Worm (Caenorhabditis elegans) whole organism, L1 larva: Measurements from ENCODE around the gene lite-1.
A peak's percentile ranks its signal among the peaks of the same experiment; 100 is the strongest.

Experiments used
- C04F5.9 ChIP-seq: sonication (generic microtip); optimal IDR thresholded peaks from 2 replicates; lab custom pipeline; 2016; ENCODE audit warnings: missing genetic modification characterization, missing compliant biosample characterization
- C16A3.4 ChIP-seq: fragments of 150-350 bp; optimal IDR thresholded peaks from 2 replicates; lab custom pipeline; 2014; ENCODE audit warnings: missing biosample characterization, missing genetic modification characterization
- Y116A8C.19 ChIP-seq: sonication (generic microtip); optimal IDR thresholded peaks from 2 replicates; lab custom pipeline; 2016; ENCODE audit warnings: missing compliant biosample characterization, missing genetic modification characterization, borderline replicate concordance
- aha-1 ChIP-seq: fragments of 150-350 bp; optimal IDR thresholded peaks from 2 replicates; lab custom pipeline; 2014; ENCODE audit warnings: missing biosample characterization, missing genetic modification characterization
- aly-2 ChIP-seq: fragments of 150-350 bp; optimal IDR thresholded peaks from 2 replicates; lab custom pipeline; 2014; ENCODE audit warnings: missing biosample characterization, missing genetic modification characterization
- ama-1 ChIP-seq: fragments of 150-350 bp; optimal IDR thresholded peaks from 2 replicates; lab custom pipeline; 2014
- blmp-1 ChIP-seq: fragments of 150-350 bp; optimal IDR thresholded peaks from 2 replicates; lab custom pipeline; 2014; ENCODE audit warnings: missing biosample characterization, missing genetic modification characterization
- ceh-82 ChIP-seq, 3 experiments: fragments of 150-350 bp in 1 of 3; sonication (generic microtip) in 2 of 3; optimal IDR thresholded peaks; 2 replicates each; lab custom pipeline; 2014 to 2017; ENCODE audit warnings: missing biosample characterization in 3 of 3, missing genetic modification characterization in 3 of 3
- ceh-90 ChIP-seq: sonication (generic microtip); optimal IDR thresholded peaks from 2 replicates; lab custom pipeline; 2016; ENCODE audit warnings: missing genetic modification characterization, missing compliant biosample characterization
- ces-1 ChIP-seq: fragments of 150-350 bp; optimal IDR thresholded peaks from 2 replicates; lab custom pipeline; 2014; ENCODE audit warnings: missing biosample characterization, missing genetic modification reagents, missing genetic modification characterization
- dpl-1 ChIP-seq, 3 experiments: fragments of 150-350 bp in 2 of 3; sonication (generic microtip) in 1 of 3; optimal IDR thresholded peaks; 2 replicates each; lab custom pipeline; 2014 to 2017; ENCODE audit warnings: missing biosample characterization in 3 of 3, missing genetic modification characterization in 3 of 3, missing genetic modification reagents in 3 of 3
- egl-13 ChIP-seq: sonication (generic microtip); optimal IDR thresholded peaks from 2 replicates; lab custom pipeline; 2016; ENCODE audit warnings: missing genotype, missing genetic modification reagents, missing genetic modification characterization, missing compliant biosample characterization
- egl-27 ChIP-seq, 2 experiments: fragments of 150-350 bp in 1 of 2; sonication (generic microtip); optimal IDR thresholded peaks; 3 replicates each; lab custom pipeline; 2017 to 2018; ENCODE audit warnings: missing biosample characterization in 2 of 2, missing genetic modification characterization in 2 of 2, missing genetic modification reagents in 2 of 2
- elt-2 ChIP-seq: sonication (generic microtip); optimal IDR thresholded peaks from 2 replicates; lab custom pipeline; 2016; ENCODE audit warnings: missing genetic modification characterization, mild to moderate bottlenecking, inconsistent platforms, missing compliant biosample characterization, missing genetic modification reagents
- elt-3 ChIP-seq, 6 experiments: fragments of 150-350 bp in 1 of 6; sonication (generic microtip); optimal IDR thresholded peaks; 2 replicates each; lab custom pipeline; 2017 to 2018; ENCODE audit warnings: missing biosample characterization in 6 of 6, missing genetic modification characterization in 6 of 6, inconsistent platforms in 1 of 6
- ets-5 ChIP-seq: fragments of 200-800 bp; sonication (Bioruptor generic); IDR thresholded peaks from 2 replicates; pipeline ENCODE4 v1.3.6; 2022; ENCODE audit warnings: missing genetic modification characterization, missing compliant biosample characterization
- fkh-8 ChIP-seq: sonication (generic microtip); optimal IDR thresholded peaks from 2 replicates; lab custom pipeline; 2016; ENCODE audit warnings: mild to moderate bottlenecking, missing genetic modification characterization, missing compliant biosample characterization
- grh-1 ChIP-seq: fragments of 200-800 bp; sonication (Bioruptor generic); IDR thresholded peaks from 2 replicates; pipeline ENCODE4 v1.3.6; 2022; ENCODE audit warnings: missing genetic modification reagents, missing genetic modification characterization, missing compliant biosample characterization
- hlh-4 ChIP-seq: sonication (generic microtip); optimal IDR thresholded peaks from 2 replicates; lab custom pipeline; 2016; ENCODE audit warnings: mild to moderate bottlenecking, missing genetic modification characterization, missing compliant biosample characterization
- irx-1 ChIP-seq: sonication (generic microtip); optimal IDR thresholded peaks from 2 replicates; lab custom pipeline; 2016; ENCODE audit warnings: missing genetic modification characterization, missing compliant biosample characterization
- jun-1 ChIP-seq: fragments of 150-350 bp; optimal IDR thresholded peaks from 2 replicates; lab custom pipeline; 2014; ENCODE audit warnings: missing biosample characterization, missing genetic modification reagents, missing genetic modification characterization
- lin-14 ChIP-seq: fragments of 200-800 bp; sonication (Bioruptor generic); optimal IDR thresholded peaks from 2 replicates; lab custom pipeline; 2018; ENCODE audit warnings: mild to moderate bottlenecking, missing genetic modification characterization, moderate library complexity, missing compliant biosample characterization
- lin-35 ChIP-seq, 2 experiments: fragments of 150-350 bp; optimal IDR thresholded peaks; 2 replicates each; lab custom pipeline; 2014; ENCODE audit warnings: missing biosample characterization in 2 of 2, missing genetic modification characterization in 2 of 2, missing genetic modification reagents in 2 of 2
- lin-39 ChIP-seq: fragments of 150-350 bp; optimal IDR thresholded peaks from 2 replicates; lab custom pipeline; 2014; ENCODE audit warnings: missing biosample characterization, missing genetic modification reagents, missing genetic modification characterization
- lsy-2 ChIP-seq, 2 experiments: fragments of 150-350 bp; optimal IDR thresholded peaks; 2 replicates each; lab custom pipeline; 2014; ENCODE audit warnings: missing biosample characterization in 2 of 2, missing genetic modification characterization in 2 of 2
- mep-1 ChIP-seq: fragments of 150-350 bp; optimal IDR thresholded peaks from 2 replicates; lab custom pipeline; 2014; ENCODE audit warnings: missing biosample characterization, missing genetic modification characterization
- nhr-11 ChIP-seq: fragments of 150-350 bp; optimal IDR thresholded peaks from 2 replicates; lab custom pipeline; 2014; ENCODE audit warnings: missing biosample characterization, missing genetic modification characterization
- nhr-19 ChIP-seq: fragments of 200-800 bp; sonication (Bioruptor generic); conservative IDR thresholded peaks from 2 replicates; pipeline ENCODE4 v1.3.6; 2022; ENCODE audit warnings: missing genetic modification characterization, missing compliant biosample characterization
- nhr-20 ChIP-seq: sonication (generic microtip); optimal IDR thresholded peaks from 2 replicates; lab custom pipeline; 2016; ENCODE audit warnings: mild to moderate bottlenecking, missing genetic modification characterization, missing compliant biosample characterization
- nhr-237 ChIP-seq: fragments of 150-350 bp; optimal IDR thresholded peaks from 2 replicates; lab custom pipeline; 2014; ENCODE audit warnings: missing biosample characterization, missing genetic modification characterization
- nhr-47 ChIP-seq: sonication (generic microtip); optimal IDR thresholded peaks from 2 replicates; lab custom pipeline; 2016; ENCODE audit warnings: mild to moderate bottlenecking, missing genetic modification characterization, moderate library complexity, missing compliant biosample characterization
- nhr-71 ChIP-seq: sonication (generic microtip); optimal IDR thresholded peaks from 2 replicates; lab custom pipeline; 2016; ENCODE audit warnings: mild to moderate bottlenecking, missing genetic modification characterization, moderate library complexity, missing compliant biosample characterization
- nhr-76 ChIP-seq: sonication (generic microtip); optimal IDR thresholded peaks from 2 replicates; lab custom pipeline; 2017; ENCODE audit warnings: missing biosample characterization, missing genetic modification characterization
- nhr-77 ChIP-seq: fragments of 150-350 bp; optimal IDR thresholded peaks from 2 replicates; lab custom pipeline; 2014; ENCODE audit warnings: missing biosample characterization, missing genetic modification characterization
- nhr-84 ChIP-seq: sonication (generic microtip); optimal IDR thresholded peaks from 2 replicates; lab custom pipeline; 2017; ENCODE audit warnings: missing biosample characterization, missing genetic modification characterization
- nhr-85 ChIP-seq: sonication (generic microtip); peaks from one replicate; lab custom pipeline; 2016; ENCODE audit warnings: missing genetic modification characterization, inconsistent platforms, missing compliant biosample characterization
- nhr-90 ChIP-seq: sonication (generic microtip); optimal IDR thresholded peaks from 2 replicates; lab custom pipeline; 2016; ENCODE audit warnings: mild to moderate bottlenecking, missing genetic modification characterization, missing compliant biosample characterization; ENCODE audit not compliant: poor library complexity
- skn-1 ChIP-seq: fragments of 150-350 bp; optimal IDR thresholded peaks from 2 replicates; lab custom pipeline; 2014; ENCODE audit warnings: missing biosample characterization, missing genetic modification characterization
- snu-23 ChIP-seq: sonication (generic microtip); optimal IDR thresholded peaks from 2 replicates; lab custom pipeline; 2016; ENCODE audit warnings: missing genetic modification characterization, missing compliant biosample characterization
- tbx-2 ChIP-seq: sonication (generic microtip); optimal IDR thresholded peaks from 2 replicates; lab custom pipeline; 2016; ENCODE audit warnings: missing genetic modification characterization, missing compliant biosample characterization
- vab-15 ChIP-seq: sonication (generic microtip); optimal IDR thresholded peaks from 2 replicates; lab custom pipeline; 2017; ENCODE audit warnings: missing genotype, mild to moderate bottlenecking, missing genetic modification characterization, missing compliant biosample characterization
- xbp-1 ChIP-seq: sonication (generic microtip); optimal IDR thresholded peaks from 2 replicates; lab custom pipeline; 2016; ENCODE audit warnings: missing genetic modification characterization, missing compliant biosample characterization
- ztf-4 ChIP-seq: fragments of 150-350 bp; optimal IDR thresholded peaks from 2 replicates; lab custom pipeline; 2014; ENCODE audit warnings: missing biosample characterization, missing genetic modification characterization

The lite-1 gene

DNA sequence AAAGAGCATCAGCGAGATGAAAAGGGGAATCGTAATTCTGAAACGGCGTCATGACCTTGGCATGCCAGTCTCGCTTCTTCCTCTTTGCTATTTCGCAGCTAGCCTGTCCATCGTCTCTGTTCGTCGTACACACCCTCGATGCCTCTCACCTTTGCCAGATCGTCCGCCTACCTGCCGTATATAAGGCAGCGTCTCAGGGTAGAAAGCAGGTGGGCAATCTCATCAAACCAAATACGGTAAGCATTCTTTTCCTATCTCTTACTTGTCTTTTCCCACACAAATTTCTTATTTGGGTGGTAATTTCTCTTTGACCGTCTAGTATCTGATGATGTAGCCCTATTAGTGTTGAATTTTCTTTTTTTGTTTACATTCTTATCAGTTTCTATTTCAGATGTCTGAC, 49.1 kb upstream of the lite-1 start, which contains the start of gene col-166 (continued):
- TF ChIP-seq skn-1 (tag; lab: Kevin White, UChicago) (no peak), lsy-2 (tag; optimal IDR thresholded peaks at IDR 0.05; lab: Kevin White, UChicago) (no peak), irx-1 (tag; lab: Kevin White, UChicago) (no peak), egl-27 (tag; optimal IDR thresholded peaks at IDR 0.05; lab: Kevin White, UChicago) (no peak), nhr-77 (no peak), xbp-1 (tag; lab: Kevin White, UChicago) (no peak), nhr-11 (tag; lab: Kevin White, UChicago) (no peak), ces-1 (GFP tag; lab: Kevin White, UChicago) (no peak), nhr-71 (tag; lab: Kevin White, UChicago) (peak; percentile 56), egl-13 (tag; lab: Kevin White, UChicago) (no peak), C04F5.9 (tag; lab: Kevin White, UChicago) (no peak), aha-1 (tag; lab: Kevin White, UChicago) (no peak), Y116A8C.19 (tag; lab: Kevin White, UChicago) (no peak), vab-15 (tag; lab: Kevin White, UChicago) (no peak), ama-1 (lab: Kevin White, UChicago) (peak; percentile 64), dpl-1 (GFP tag; optimal IDR thresholded peaks at IDR 0.05; lab: Kevin White, UChicago) (no peak), nhr-237 (no peak), ceh-82 (tag; optimal IDR thresholded peaks at IDR 0.05; lab: Kevin White, UChicago) (no peak), grh-1 (0 out of 2 replicates have a peak, but pooled peaks have one; percentile 21)

DNA sequence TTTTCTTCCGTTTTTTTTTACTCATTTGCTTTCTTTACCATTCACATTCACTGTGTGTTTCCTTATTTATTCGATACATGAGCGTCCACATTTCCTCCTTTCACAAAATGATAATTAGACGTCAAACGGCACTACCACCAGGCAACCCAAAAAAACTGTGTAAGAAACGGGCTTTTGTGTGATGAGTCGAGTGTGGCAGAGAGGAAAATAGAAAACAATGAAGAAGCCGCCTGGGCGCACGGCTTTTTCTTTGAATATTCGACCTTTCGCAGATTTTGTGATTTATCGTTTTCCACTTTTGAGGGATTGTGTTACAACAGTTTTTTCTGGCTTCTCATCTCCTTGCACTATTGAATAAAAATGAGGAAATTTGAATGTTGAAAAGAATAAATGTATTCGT, 47.7 kb upstream of the lite-1 start:
- TF ChIP-seq fkh-8 (no peak), blmp-1 (tag; lab: Kevin White, UChicago) (peak; percentile 23)

DNA sequence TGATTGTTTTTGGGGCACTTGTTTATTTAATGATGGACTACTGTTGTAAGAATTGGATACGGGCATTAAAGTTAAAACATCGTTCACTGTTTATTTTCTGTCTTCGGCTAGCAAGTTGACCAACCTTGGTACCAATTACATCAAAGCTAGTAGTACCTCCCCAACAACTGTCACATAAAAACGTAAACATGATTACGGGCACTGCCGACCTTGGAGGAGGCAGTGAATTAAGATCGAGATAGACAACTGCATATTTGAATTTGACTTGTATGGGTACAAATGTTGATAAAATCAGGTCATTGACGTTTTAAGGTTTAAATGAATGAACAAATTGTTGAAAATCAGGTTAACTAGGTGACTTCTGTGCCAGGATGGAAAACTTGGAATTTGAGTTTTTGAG, 46.7 kb upstream of the lite-1 start:
- TF ChIP-seq blmp-1 (tag; lab: Kevin White, UChicago), result peak; percentile 33
- peak; percentile 46 for TF ChIP-seq snu-23
- no peak for TF ChIP-seq ets-5 (GFP tag; lab: Robert Waterston, UW)
- peak; percentile 70 for TF ChIP-seq lin-14
- no peak for TF ChIP-seq hlh-4
- TF ChIP-seq ceh-82 (tag; optimal IDR thresholded peaks at IDR 0.05; lab: Kevin White, UChicago), result no peak
- TF ChIP-seq nhr-71 (tag; lab: Kevin White, UChicago), result peak; percentile 26
- TF ChIP-seq nhr-85 (tag; lab: Kevin White, UChicago), result peak; percentile 93
- no peak for TF ChIP-seq lin-39 (tag; lab: Kevin White, UChicago)
- peak; percentile 40 for TF ChIP-seq nhr-20 (tag; lab: Kevin White, UChicago)
- peak in 2 of 6 experiments; percentile 10 to 58 for TF ChIP-seq elt-3 (tag; optimal IDR thresholded peaks at IDR 0.05; lab: Kevin White, UChicago)

DNA sequence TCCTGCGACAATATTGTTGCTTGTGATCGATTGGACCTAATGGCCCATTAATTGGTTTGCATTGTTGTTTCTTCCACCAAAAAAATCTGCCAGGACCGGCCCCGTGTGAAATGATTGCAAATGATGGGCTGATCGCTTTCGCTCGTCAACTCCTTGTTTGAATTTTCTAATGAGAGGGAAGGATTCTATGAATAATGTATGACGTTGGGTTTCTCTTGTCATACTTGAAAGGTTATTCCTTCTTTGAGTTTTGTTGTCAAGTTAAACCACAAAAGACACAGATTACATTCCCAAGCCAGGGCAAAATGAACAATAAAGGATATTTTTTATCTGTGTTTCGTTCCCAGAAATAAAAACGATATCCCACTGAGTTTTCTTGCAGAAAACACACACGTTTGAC, 46.1 kb upstream of the lite-1 start:
- no peak for TF ChIP-seq C16A3.4 (tag; lab: Kevin White, UChicago)
- peak; percentile 26 for TF ChIP-seq irx-1 (tag; lab: Kevin White, UChicago)
- no peak for TF ChIP-seq ztf-4 (tag; lab: Kevin White, UChicago)

DNA sequence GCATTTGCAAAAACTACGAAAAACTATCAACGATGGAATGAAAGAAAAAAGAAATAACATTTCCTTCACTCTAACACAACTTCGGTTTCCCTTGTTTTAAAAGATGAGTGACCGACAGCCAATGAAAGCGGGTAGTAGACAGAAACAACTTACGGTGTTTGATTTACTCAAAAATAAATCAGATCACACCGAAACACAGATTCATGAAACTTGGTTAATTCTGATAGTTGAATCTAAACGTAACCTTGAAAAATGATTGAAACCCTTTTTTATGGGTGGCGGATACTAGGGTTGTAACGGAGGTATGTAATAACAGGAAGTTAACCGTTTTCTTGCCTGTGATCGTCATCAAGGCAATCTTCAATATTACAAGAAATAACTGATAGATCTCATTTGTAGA, 44.8 kb upstream of the lite-1 start:
- TF ChIP-seq nhr-71 (tag; lab: Kevin White, UChicago) (peak; percentile 69), elt-2 (no peak), nhr-77 (no peak), ceh-90 (tag; lab: Kevin White, UChicago) (no peak), lin-14 (peak; percentile 72), nhr-20 (tag; lab: Kevin White, UChicago) (peak; percentile 56), nhr-85 (tag; lab: Kevin White, UChicago) (peak; percentile 95), blmp-1 (tag; lab: Kevin White, UChicago) (peak; percentile 64), nhr-47 (tag; lab: Kevin White, UChicago) (peak; percentile 12), snu-23 (peak; percentile 52), aly-2 (tag; lab: Kevin White, UChicago) (no peak), elt-3 (tag; optimal IDR thresholded peaks at IDR 0.05; lab: Kevin White, UChicago) (peak in 3 of 6 experiments; percentile 23 to 66 (median 50)), mep-1 (tag; lab: Kevin White, UChicago) (peak; percentile 31), hlh-4 (no peak), nhr-76 (no peak), jun-1 (no peak), lin-35 (GFP tag; optimal IDR thresholded peaks at IDR 0.05; lab: Kevin White, UChicago) (peak in 1 of 2 experiments; percentile 17), grh-1 (no peak), tbx-2 (tag; lab: Kevin White, UChicago) (peak; percentile 10), nhr-90 (peak; percentile 64), nhr-19 (GFP tag; lab: Robert Waterston, UW) (0 out of 2 replicates have a peak, but pooled peaks have one; percentile 3), lsy-2 (tag; optimal IDR thresholded peaks at IDR 0.05; lab: Kevin White, UChicago) (peak in 1 of 2 experiments; percentile 24), irx-1 (tag; lab: Kevin White, UChicago) (peak; percentile 38), nhr-84 (tag; lab: Kevin White, UChicago) (no peak)
